Fruit fly (Drosophila melanogaster): ENCODE data around the gene CG8565.

Gene CG8565

dm6 chrX:15859869-15860268, 22.2 kb downstream of the CG8565 start, which contains the start of gene Gbeta13F (continued):
- TF ChIP-seq otp (GFP tag; IDR thresholded peaks at IDR 0.05): no peak
- TF ChIP-seq Dip2 (GFP tag; IDR thresholded peaks at IDR 0.05): no peak
- no peak for TF ChIP-seq ac (GFP tag; optimal IDR thresholded peaks at IDR 0.05)
- TF ChIP-seq CG3995 (GFP tag; optimal IDR thresholded peaks at IDR 0.05): no peak
- TF ChIP-seq CG11456 (GFP tag; IDR thresholded peaks at IDR 0.05): no peak
- TF ChIP-seq CG31441 (GFP tag; IDR thresholded peaks at IDR 0.05): no peak
- peak; percentile 52; the same call in 2 of the 3 replicates for TF ChIP-seq hb (GFP tag; IDR thresholded peaks at IDR 0.05; ENCODE audit: partially characterized antibody)
- no peak for TF ChIP-seq Hand (GFP tag; optimal IDR thresholded peaks at IDR 0.05)
- no peak for TF ChIP-seq Eip74EF (GFP tag; optimal IDR thresholded peaks at IDR 0.05)
- no peak for TF ChIP-seq Sin3A (optimal IDR thresholded peaks at IDR 0.05)
- peak; percentile 56 for TF ChIP-seq Scr (GFP tag; IDR thresholded peaks at IDR 0.05; ENCODE audit: partially characterized antibody)
- TF ChIP-seq Ada2b (GFP tag; IDR thresholded peaks at IDR 0.05): no peak
- no peak for TF ChIP-seq Hmx (GFP tag; optimal IDR thresholded peaks at IDR 0.05)
- TF ChIP-seq Med (GFP tag): peak; percentile 73
- no peak for TF ChIP-seq caup (GFP tag; optimal IDR thresholded peaks at IDR 0.05; ENCODE audit: severe bottlenecking)
- TF ChIP-seq CG14860 (GFP tag; IDR thresholded peaks at IDR 0.05; ENCODE audit: partially characterized antibody): peak; percentile 37; the same call in 1 of the 3 replicates
- peak; percentile 4 for TF ChIP-seq trem (tag; optimal IDR thresholded peaks at IDR 0.05)
- TF ChIP-seq CG6813 (GFP tag; optimal IDR thresholded peaks at IDR 0.05): no peak
- TF ChIP-seq BEAF-32 (GFP tag; optimal IDR thresholded peaks at IDR 0.05): peak; percentile 70
- no peak for TF ChIP-seq chif (GFP tag; optimal IDR thresholded peaks at IDR 0.05)
- TF ChIP-seq pan (optimal IDR thresholded peaks at IDR 0.05): no peak
- peak in 1 of 2 experiments; percentile 21 for TF ChIP-seq pan (GFP tag; optimal IDR thresholded peaks at IDR 0.05 in 1 of 2, IDR thresholded peaks at IDR 0.05 in 1 of 2)
- no peak for TF ChIP-seq Fer3 (tag; optimal IDR thresholded peaks at IDR 0.05)
- TF ChIP-seq Abd-B (GFP tag; optimal IDR thresholded peaks at IDR 0.05): no peak
- no peak for TF ChIP-seq Adf1 (GFP tag; IDR thresholded peaks at IDR 0.05)
- peak; percentile 6 for TF ChIP-seq CG9797 (GFP tag; optimal IDR thresholded peaks at IDR 0.05)
- no peak for TF ChIP-seq stc (GFP tag; IDR thresholded peaks at IDR 0.05)
- TF ChIP-seq bbx (GFP tag; IDR thresholded peaks at IDR 0.05; ENCODE audit: partially characterized antibody): peak; percentile 79
- TF ChIP-seq pzg (GFP tag; optimal IDR thresholded peaks at IDR 0.05): peak; percentile 51
- no peak for TF ChIP-seq lov (optimal IDR thresholded peaks at IDR 0.05)
- TF ChIP-seq lov (GFP tag; IDR thresholded peaks at IDR 0.05): no peak
- no peak for TF ChIP-seq BtbVII (GFP tag; optimal IDR thresholded peaks at IDR 0.05)
- TF ChIP-seq chinmo (GFP tag; IDR thresholded peaks at IDR 0.05; ENCODE audit: partially characterized antibody): 0 out of 4 replicates have a peak, but pooled peaks have one; percentile 9
- TF ChIP-seq CG8765 (GFP tag; IDR thresholded peaks at IDR 0.05): no peak
- TF ChIP-seq abd-A (tag; optimal IDR thresholded peaks at IDR 0.05): no peak
- TF ChIP-seq CG42726 (GFP tag; IDR thresholded peaks at IDR 0.05; ENCODE audit: partially characterized antibody): peak; percentile 53
- no peak for TF ChIP-seq tx (GFP tag; optimal IDR thresholded peaks at IDR 0.05)
- peak; percentile 8; the same call in 1 of the 2 replicates for TF ChIP-seq MBD-R2 (GFP tag; IDR thresholded peaks at IDR 0.05)
- no peak for TF ChIP-seq schlank (tag; optimal IDR thresholded peaks at IDR 0.05)
- no peak for TF ChIP-seq cg (GFP tag; optimal IDR thresholded peaks at IDR 0.05)
- peak; percentile 59 for TF ChIP-seq Bgb (GFP tag; IDR thresholded peaks at IDR 0.05; ENCODE audit: partially characterized antibody)
- no peak for TF ChIP-seq NK7.1 (GFP tag; optimal IDR thresholded peaks at IDR 0.05)
- TF ChIP-seq Lim3 (GFP tag; IDR thresholded peaks at IDR 0.05): no peak
- peak; percentile 59 for TF ChIP-seq HLH4C (GFP tag; IDR thresholded peaks at IDR 0.05; ENCODE audit: partially characterized antibody)
- TF ChIP-seq CG1603 (tag; optimal IDR thresholded peaks at IDR 0.05): peak; percentile 29
- TF ChIP-seq tll (GFP tag; optimal IDR thresholded peaks at IDR 0.05): no peak
- TF ChIP-seq CG31365 (tag; optimal IDR thresholded peaks at IDR 0.05): no peak
- peak; percentile 48; the same call in 2 of the 3 replicates for TF ChIP-seq CG7963 (GFP tag; IDR thresholded peaks at IDR 0.05; ENCODE audit: partially characterized antibody)
- no peak for TF ChIP-seq dan (GFP tag; IDR thresholded peaks at IDR 0.05)
- no peak for TF ChIP-seq org-1 (GFP tag; optimal IDR thresholded peaks at IDR 0.05)

All from whole organism, embryonic.